Worm (Caenorhabditis elegans): ENCODE results near the gene F13H10.9.

Gene F13H10.9

DNA sequence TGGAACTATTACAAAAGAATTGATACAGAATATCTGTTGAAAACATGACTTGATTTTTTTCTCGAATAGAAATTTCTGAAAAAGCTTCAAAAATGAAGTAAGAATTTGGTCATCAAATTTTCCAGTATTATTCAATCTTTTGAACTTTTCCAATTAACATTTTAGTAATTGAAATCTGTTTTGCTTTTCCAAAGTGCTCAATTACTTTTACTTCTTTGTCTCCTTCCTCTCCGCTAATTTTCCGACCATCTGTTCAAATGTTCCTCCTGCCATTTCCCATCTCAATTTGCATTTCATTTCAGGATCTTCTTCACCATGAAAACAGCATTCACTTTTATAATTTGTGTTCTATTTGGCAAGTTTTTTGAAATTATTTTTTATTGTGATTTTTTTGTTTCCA is 47.2 kb downstream of the F13H10.9 start, which contains the start of gene F36H1.11:
F36H1.11 (plus strand) TSS at position 301 of the 400 bp plus-strand sequence.
- TF ChIP-seq hmg-20 (GFP tag; IDR thresholded peaks at IDR 0.05) (no peak), somi-1 (GFP tag; optimal IDR thresholded peaks at IDR 0.05) (no peak), F23B12.7 (tag; optimal IDR thresholded peaks at IDR 0.05; ENCODE audit: insufficient read depth) (no peak), zfh-2 (GFP tag; conservative IDR thresholded peaks at IDR 0.05) (no peak), rec-8 (tag; optimal IDR thresholded peaks at IDR 0.05) (no peak), dox-1 (GFP tag; IDR thresholded peaks at IDR 0.05) (no peak), sptf-2 (GFP tag; optimal IDR thresholded peaks at IDR 0.05) (no peak), T26A5.8 (tag; optimal IDR thresholded peaks at IDR 0.05) (no peak), dpff-1 (tag; optimal IDR thresholded peaks at IDR 0.05) (no peak), ztf-18 (tag; optimal IDR thresholded peaks at IDR 0.05) (no peak), let-607 (tag; optimal IDR thresholded peaks at IDR 0.05) (no peak), F22D6.2 (tag; optimal IDR thresholded peaks at IDR 0.05) (no peak), egrh-3 (GFP tag; IDR thresholded peaks at IDR 0.05) (no peak), ztf-25 (GFP tag; IDR thresholded peaks at IDR 0.05) (no peak), ZK185.1 (tag; optimal IDR thresholded peaks at IDR 0.05; ENCODE audit: poor library complexity, severe bottlenecking) (no peak), lsy-27 (tag; optimal IDR thresholded peaks at IDR 0.05; ENCODE audit: borderline replicate concordance, insufficient read depth) (no peak), let-526 (GFP tag; IDR thresholded peaks at IDR 0.05) (no peak), snpc-1.3 (tag; optimal IDR thresholded peaks at IDR 0.05; ENCODE audit: insufficient read depth) (no peak)

DNA sequence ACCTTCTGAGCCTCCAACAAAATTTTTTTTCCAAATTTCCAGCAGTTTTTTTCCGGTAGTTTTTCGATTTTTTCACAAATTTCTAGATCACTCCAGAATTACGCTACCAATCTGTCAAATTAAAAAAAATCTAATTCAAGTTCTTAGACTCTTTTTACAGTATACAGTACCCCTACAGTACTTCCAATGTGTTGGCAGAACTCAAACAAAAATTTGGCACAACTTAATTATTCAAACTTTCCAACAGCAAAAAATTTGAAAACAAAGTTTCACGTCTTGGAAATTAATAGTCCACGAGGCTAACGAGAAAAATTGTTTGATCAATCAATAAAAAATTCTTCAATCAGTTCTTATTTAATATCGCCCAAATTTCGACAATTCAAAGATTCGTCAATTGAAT is 48.1 kb downstream of the F13H10.9 start, which contains the start of gene F36H1.3:
F36H1.3 (plus strand) TSS at position 323 of the 400 bp plus-strand sequence.
- TF ChIP-seq ztf-25 (GFP tag; IDR thresholded peaks at IDR 0.05) (no peak), athp-1 (tag; optimal IDR thresholded peaks at IDR 0.05) (no peak), tbx-9 (tag; optimal IDR thresholded peaks at IDR 0.05; ENCODE audit: borderline replicate concordance) (no peak), B0019.2 (GFP tag; conservative IDR thresholded peaks at IDR 0.05) (no peak), nhr-120 (GFP tag; IDR thresholded peaks at IDR 0.05) (no peak), nhr-179 (tag; optimal IDR thresholded peaks at IDR 0.05) (no peak), T07F8.4 (tag; optimal IDR thresholded peaks at IDR 0.05) (no peak), pha-4 (tag; optimal IDR thresholded peaks at IDR 0.05) (no peak), B0261.1 (tag; optimal IDR thresholded peaks at IDR 0.05) (no peak), lag-1 (GFP tag; IDR thresholded peaks at IDR 0.05) (no peak), ets-4 (GFP tag; optimal IDR thresholded peaks at IDR 0.05) (no peak), ceh-40 (GFP tag; IDR thresholded peaks at IDR 0.05) (no peak), dpff-1 (tag; optimal IDR thresholded peaks at IDR 0.05) (no peak), F39B2.1 (GFP tag; IDR thresholded peaks at IDR 0.05) (no peak), nhr-80 (tag; optimal IDR thresholded peaks at IDR 0.05) (no peak), attf-3 (GFP tag; conservative IDR thresholded peaks at IDR 0.05) (no peak), zfh-2 (GFP tag; conservative IDR thresholded peaks at IDR 0.05) (no peak), madf-8 (GFP tag; conservative IDR thresholded peaks at IDR 0.05) (no peak), xnd-1 (tag; optimal IDR thresholded peaks at IDR 0.05) (no peak), lir-1 (GFP tag; conservative IDR thresholded peaks at IDR 0.05) (no peak)

DNA sequence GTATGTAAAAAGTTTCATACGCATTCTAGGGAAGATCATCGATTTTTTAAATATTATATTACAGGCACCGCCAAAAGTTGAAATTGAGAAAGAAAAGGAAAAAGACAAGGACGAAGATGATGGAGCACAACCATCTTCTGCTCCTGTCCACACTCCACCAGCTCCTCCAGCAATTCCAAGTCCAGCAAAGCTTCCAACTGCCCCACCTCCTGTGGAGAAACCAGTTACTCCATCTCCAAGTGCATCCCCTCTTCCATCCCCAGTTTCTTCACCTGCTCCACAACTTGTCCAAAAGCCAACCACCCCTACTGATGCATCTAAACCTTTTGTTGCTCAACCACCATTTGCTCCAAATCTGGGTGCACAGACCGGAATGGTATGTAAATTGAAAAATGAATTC is 50.2 kb downstream of the F13H10.9 start:
- TF ChIP-seq F55B11.4 (tag; optimal IDR thresholded peaks at IDR 0.05; ENCODE audit: borderline replicate concordance, insufficient read depth) (no peak), nhr-90 (tag; optimal IDR thresholded peaks at IDR 0.05) (no peak), lin-54 (GFP tag; optimal IDR thresholded peaks at IDR 0.05) (no peak), B0019.2 (GFP tag; conservative IDR thresholded peaks at IDR 0.05) (no peak), madf-10 (tag; optimal IDR thresholded peaks at IDR 0.05) (no peak), aptf-2 (GFP tag; conservative IDR thresholded peaks at IDR 0.05) (no peak)
